Worm (Caenorhabditis elegans): ENCODE results near the gene C27A2.12.
A peak's percentile ranks its signal among the peaks of the same experiment; 100 is the strongest.

C27A2.12 gene

ce11 chrII:5061794-5062368 is 3.9 kb upstream of the C27A2.12 start, which contains the start of gene smc-5 (continued):
- no peak for TF ChIP-seq somi-1 (GFP tag; optimal IDR thresholded peaks at IDR 0.05)
- no peak for TF ChIP-seq Y79H2A.3 (GFP tag; conservative IDR thresholded peaks at IDR 0.05)
- TF ChIP-seq ceh-91 (GFP tag; IDR thresholded peaks at IDR 0.05) = peak; percentile 80
- no peak for TF ChIP-seq sea-2 (GFP tag; IDR thresholded peaks at IDR 0.05)
- peak; percentile 42; the same call in 1 of the 2 replicates for TF ChIP-seq hmg-1.2 (GFP tag; IDR thresholded peaks at IDR 0.05)
- peak; percentile 0 for TF ChIP-seq tlf-1 (GFP tag; optimal IDR thresholded peaks at IDR 0.05)
- TF ChIP-seq hmg-20 (GFP tag; IDR thresholded peaks at IDR 0.05) = no peak
- no peak for TF ChIP-seq Y56A3A.18 (GFP tag; IDR thresholded peaks at IDR 0.05)
- TF ChIP-seq Y95B8A.8 (GFP tag; IDR thresholded peaks at IDR 0.05) = no peak
- TF ChIP-seq ccch-3 (GFP tag; optimal IDR thresholded peaks at IDR 0.05) = no peak
- TF ChIP-seq lin-35 (GFP tag; optimal IDR thresholded peaks at IDR 0.05) = peak in 2 of 3 experiments; percentile 24 to 66
- TF ChIP-seq mcd-1 (GFP tag; IDR thresholded peaks at IDR 0.05) = peak; percentile 91
- no peak for TF ChIP-seq aptf-3 (GFP tag; IDR thresholded peaks at IDR 0.05)
- TF ChIP-seq T26A5.8 (tag; optimal IDR thresholded peaks at IDR 0.05) = no peak
- TF ChIP-seq unc-130 (GFP tag; optimal IDR thresholded peaks at IDR 0.05) = peak; percentile 77
- no peak for TF ChIP-seq ceh-40 (GFP tag; IDR thresholded peaks at IDR 0.05)
- TF ChIP-seq repo-1 (tag; optimal IDR thresholded peaks at IDR 0.05) = no peak
- TF ChIP-seq nfya-1 (tag; optimal IDR thresholded peaks at IDR 0.05; ENCODE audit: borderline replicate concordance, insufficient read depth) = no peak
- TF ChIP-seq dpl-1 (GFP tag; optimal IDR thresholded peaks at IDR 0.05) = peak; percentile 84
- 0 out of 2 replicates have a peak, but pooled peaks have one; percentile 31 for TF ChIP-seq attf-3 (GFP tag; conservative IDR thresholded peaks at IDR 0.05)
- peak; percentile 28 for TF ChIP-seq snpc-1.3 (tag; optimal IDR thresholded peaks at IDR 0.05; ENCODE audit: insufficient read depth)
- TF ChIP-seq athp-1 (tag; optimal IDR thresholded peaks at IDR 0.05) = no peak
- TF ChIP-seq attf-5 (GFP tag; optimal IDR thresholded peaks at IDR 0.05) = peak; percentile 79
- TF ChIP-seq ztf-18 (tag; optimal IDR thresholded peaks at IDR 0.05) = peak; percentile 16
- peak; percentile 27 for TF ChIP-seq F49E8.2 (tag; optimal IDR thresholded peaks at IDR 0.05; ENCODE audit: insufficient read depth)
- TF ChIP-seq tbp1 (GFP tag; optimal IDR thresholded peaks at IDR 0.05) = peak; percentile 54
- TF ChIP-seq die-1 (tag; optimal IDR thresholded peaks at IDR 0.05) = peak; percentile 7
- no peak for TF ChIP-seq fkh-3 (tag; optimal IDR thresholded peaks at IDR 0.05)
- no peak for TF ChIP-seq lin-40 (tag; optimal IDR thresholded peaks at IDR 0.05)
- no peak for TF ChIP-seq ztf-22 (GFP tag; optimal IDR thresholded peaks at IDR 0.05)
- TF ChIP-seq let-607 (tag; optimal IDR thresholded peaks at IDR 0.05) = no peak
- TF ChIP-seq ztf-3 (GFP tag; optimal IDR thresholded peaks at IDR 0.05) = no peak
- TF ChIP-seq nfya-2 (GFP tag; IDR thresholded peaks at IDR 0.05) = no peak
- TF ChIP-seq madf-10 (tag; optimal IDR thresholded peaks at IDR 0.05) = peak; percentile 15
- peak; percentile 88 for TF ChIP-seq F23B12.7 (tag; optimal IDR thresholded peaks at IDR 0.05; ENCODE audit: insufficient read depth)
- no peak for TF ChIP-seq rec-8 (tag; optimal IDR thresholded peaks at IDR 0.05)
- TF ChIP-seq B0035.1 (tag; optimal IDR thresholded peaks at IDR 0.05) = no peak
- no peak for TF ChIP-seq atf-7 (tag; optimal IDR thresholded peaks at IDR 0.05)
- 0 out of 2 replicates have a peak, but pooled peaks have one; percentile 25 for TF ChIP-seq ekl-4 (GFP tag; IDR thresholded peaks at IDR 0.05)
- peak; percentile 80; the same call in 1 of the 2 replicates for TF ChIP-seq D2030.7 (GFP tag; IDR thresholded peaks at IDR 0.05)
- no peak for TF ChIP-seq F39B2.1 (GFP tag; IDR thresholded peaks at IDR 0.05)
